Fruit fly (Drosophila melanogaster): ENCODE measurements around the gene Prp39.

- no peak for TF ChIP-seq h (optimal IDR thresholded peaks at IDR 0.05)
- TF ChIP-seq insv (optimal IDR thresholded peaks at IDR 0.05): no peak
Observed at dm6 chr3R:28850662-28851257, 38.9 kb downstream of the Prp39 start.
